Worm (Caenorhabditis elegans) whole organism, L2 larva: Measurements from ENCODE around the gene nhr-87.

Source experiments
- Y55F3AM.14 ChIP-seq: fragments of 200-800 bp; sonication (Bioruptor generic); optimal IDR thresholded peaks from 2 replicates; lab custom pipeline; 2018; ENCODE audit warnings: mild to moderate bottlenecking, missing genetic modification characterization, missing compliant biosample characterization
- dmd-4 ChIP-seq: sonication (generic microtip); optimal IDR thresholded peaks from 2 replicates; lab custom pipeline; 2017; ENCODE audit warnings: missing biosample characterization, missing genetic modification characterization
- fos-1 ChIP-seq: fragments of 150-350 bp; optimal IDR thresholded peaks from 2 replicates; lab custom pipeline; 2014; ENCODE audit warnings: missing biosample characterization, missing genetic modification characterization
- lin-13 ChIP-seq: fragments of 150-350 bp; optimal IDR thresholded peaks from 2 replicates; lab custom pipeline; 2014; ENCODE audit warnings: missing biosample characterization, missing genetic modification reagents, missing genetic modification characterization
- nhr-11 ChIP-seq: fragments of 150-350 bp; optimal IDR thresholded peaks from 2 replicates; lab custom pipeline; 2014; ENCODE audit warnings: missing biosample characterization, missing genetic modification characterization
- nhr-23 ChIP-seq: fragments of 150-350 bp; optimal IDR thresholded peaks from 2 replicates; lab custom pipeline; 2014; ENCODE audit warnings: missing biosample characterization, missing genetic modification reagents, missing genetic modification characterization
- nhr-237 ChIP-seq: fragments of 150-350 bp; optimal IDR thresholded peaks from 2 replicates; lab custom pipeline; 2014; ENCODE audit warnings: missing biosample characterization, missing genetic modification characterization
- nhr-25 ChIP-seq: fragments of 150-350 bp; sonication (generic microtip); optimal IDR thresholded peaks from 3 replicates; lab custom pipeline; 2014; ENCODE audit warnings: missing biosample characterization, missing genetic modification characterization
- zag-1 ChIP-seq: fragments of 150-350 bp; optimal IDR thresholded peaks from 2 replicates; lab custom pipeline; 2014; ENCODE audit warnings: missing biosample characterization, missing genetic modification characterization
- ztf-11 ChIP-seq: sonication (generic microtip); optimal IDR thresholded peaks from 2 replicates; lab custom pipeline; 2017; ENCODE audit warnings: missing biosample characterization, missing genetic modification characterization

DNA sequence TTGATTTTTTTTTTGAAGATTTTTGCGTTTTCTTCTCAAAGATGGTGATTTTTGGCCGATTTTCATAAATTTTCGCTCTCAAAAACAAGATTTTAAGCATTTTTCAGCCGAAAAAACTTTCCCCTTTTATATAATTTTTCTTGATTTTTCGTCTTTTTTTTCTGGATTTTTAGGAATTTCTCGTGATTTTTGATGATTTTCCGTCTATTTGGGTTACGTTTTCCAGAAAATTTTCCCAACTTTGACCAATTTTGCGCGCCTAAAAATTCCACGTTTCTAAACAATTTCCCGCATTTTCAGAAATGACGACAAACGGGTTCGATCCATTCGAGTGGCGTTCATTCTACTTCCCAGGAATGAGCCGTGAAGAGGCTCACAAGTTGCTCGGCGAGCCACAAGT is 26.8 kb upstream of the nhr-87 start, which contains the start of gene ced-2:
- TF ChIP-seq dmd-4, result no peak
- TF ChIP-seq fos-1 (tag; lab: Kevin White, UChicago), result no peak
- no peak for TF ChIP-seq zag-1 (tag; lab: Kevin White, UChicago)
- TF ChIP-seq nhr-25 (tag; lab: Kevin White, UChicago), result no peak
- no peak for TF ChIP-seq Y55F3AM.14 (GFP tag; lab: Kevin White, UChicago)
- TF ChIP-seq nhr-23 (tag; lab: Kevin White, UChicago), result no peak
- no peak for TF ChIP-seq nhr-237 (tag; lab: Kevin White, UChicago)
- no peak for TF ChIP-seq nhr-11 (tag; lab: Kevin White, UChicago)
- TF ChIP-seq ztf-11 (tag; lab: Kevin White, UChicago), result no peak
- no peak for TF ChIP-seq lin-13 (GFP tag; lab: Kevin White, UChicago)
